Worm (Caenorhabditis elegans): ENCODE results near the gene ocr-2.
A peak's percentile ranks its signal among the peaks of the same experiment; 100 is the strongest.

DNA sequence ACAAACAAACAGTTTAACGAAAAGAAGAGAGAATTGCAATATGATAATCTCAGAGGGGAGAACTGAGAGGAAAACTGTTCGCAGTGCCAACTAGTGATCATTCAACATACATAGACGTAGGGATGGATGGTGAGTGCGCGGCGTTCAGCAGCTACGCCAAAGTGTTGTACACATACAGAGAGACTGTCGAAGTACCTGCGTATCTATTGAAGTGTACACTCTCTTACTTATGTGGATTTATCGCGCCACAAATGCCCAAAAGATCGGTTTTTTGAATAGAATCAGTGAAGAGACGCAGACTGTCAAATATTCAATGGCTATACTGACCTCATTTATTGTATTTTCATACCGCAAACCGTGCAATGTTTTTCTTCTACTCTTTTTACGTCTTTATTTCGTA lies 49.6 kb downstream of the ocr-2 start:
- TF ChIP-seq R02D3.7 (tag; optimal IDR thresholded peaks at IDR 0.05), result no peak
- TF ChIP-seq lsy-2 (tag; optimal IDR thresholded peaks at IDR 0.05), result no peak
- TF ChIP-seq F13H6.1 (tag; optimal IDR thresholded peaks at IDR 0.05), result peak; percentile 51
- TF ChIP-seq elt-1 (tag; optimal IDR thresholded peaks at IDR 0.05), result no peak
- TF ChIP-seq dmd-4 (tag; optimal IDR thresholded peaks at IDR 0.05), result no peak
- no peak for TF ChIP-seq unc-39 (tag; optimal IDR thresholded peaks at IDR 0.05)
- no peak for TF ChIP-seq nhr-237 (tag; optimal IDR thresholded peaks at IDR 0.05)

Measured in whole organism, L2 larva.